Fruit fly (Drosophila melanogaster) whole organism, embryonic: ENCODE results near the gene CG34268.

Experiments
- CG10267 ChIP-seq: fragments of 200-800 bp; sonication (Bioruptor generic); optimal IDR thresholded peaks from 2 replicates; lab custom pipeline; 2018; ENCODE audit warnings: missing biosample characterization, mild to moderate bottlenecking, missing genetic modification characterization, moderate library complexity
- CG12219 ChIP-seq: fragments of 200-800 bp; sonication (Bioruptor generic); optimal IDR thresholded peaks from 3 replicates; lab custom pipeline; 2018; ENCODE audit warnings: missing biosample characterization, mild to moderate bottlenecking, missing genetic modification characterization
- CG30020 ChIP-seq: fragments of 200-800 bp; optimal IDR thresholded peaks from 2 replicates; lab custom pipeline; 2019; ENCODE audit warnings: missing biosample characterization, mild to moderate bottlenecking, missing genetic modification characterization, moderate library complexity
- CG32532 ChIP-seq: fragments of 200-800 bp; sonication (Bioruptor generic); IDR thresholded peaks from 2 replicates; pipeline ENCODE4 v1.3.6; 2022; ENCODE audit warnings: missing biosample characterization, missing genetic modification characterization
- CG5953 ChIP-seq: fragments of 200-800 bp; sonication (Bioruptor generic); IDR thresholded peaks from 2 replicates; pipeline ENCODE4 v1.3.6; 2022; ENCODE audit warnings: missing biosample characterization, missing genetic modification characterization
- Elba2 ChIP-seq: fragments of 200-800 bp; sonication (Bioruptor generic); optimal IDR thresholded peaks from 3 replicates; lab custom pipeline; 2016; ENCODE audit warnings: missing biosample characterization, missing genetic modification characterization
- MTF-1 ChIP-seq: fragments of 200-800 bp; sonication (Bioruptor generic); optimal IDR thresholded peaks from 2 replicates; lab custom pipeline; 2018; ENCODE audit warnings: missing biosample characterization, mild to moderate bottlenecking, missing genetic modification characterization, borderline replicate concordance
- aop ChIP-seq: fragments of 200-800 bp; sonication (Bioruptor generic); IDR thresholded peaks from 2 replicates; pipeline ENCODE4 v1.3.6; 2022; ENCODE audit warnings: missing biosample characterization, missing genetic modification characterization
- gcm2 ChIP-seq: fragments of 200-800 bp; sonication (Bioruptor generic); optimal IDR thresholded peaks from 2 replicates; lab custom pipeline; 2016; ENCODE audit warnings: missing biosample characterization, missing genetic modification characterization
- ham ChIP-seq: fragments of 200-800 bp; sonication (Bioruptor generic); IDR thresholded peaks from 2 replicates; pipeline ENCODE4 v1.3.6; 2022; ENCODE audit warnings: missing biosample characterization, missing genetic modification characterization
- hkb ChIP-seq, 2 experiments: fragments of 200-800 bp in 1 of 2; fragments of >200 bp in 1 of 2; sonication (Bioruptor generic) in 1 of 2; IDR thresholded peaks in 1 of 2; optimal IDR thresholded peaks in 1 of 2; 2 replicates each; pipeline versions ENCODE4 v1.3.6 to Lab custom; 2017 to 2022; ENCODE audit warnings: missing biosample characterization in 1 of 2, missing genetic modification characterization in 1 of 2
- pan ChIP-seq, 4 experiments: fragments of >200 bp in 3 of 4; fragments of 200-800 bp in 1 of 4; sonication (Bioruptor generic) in 1 of 4; optimal IDR thresholded peaks in 3 of 4; IDR thresholded peaks in 1 of 4; 2 replicates each; pipeline versions ENCODE4 v1.3.6 to Lab custom; 2017 to 2022; ENCODE audit warnings: missing biosample characterization in 2 of 4, missing genetic modification characterization in 2 of 4, mixed read lengths in 1 of 4

- no peak for TF ChIP-seq CG32532 (GFP tag; lab: Robert Waterston, UW)
- no peak for TF ChIP-seq hkb (optimal IDR thresholded peaks at IDR 0.05; lab: Kevin White, UChicago)
- TF ChIP-seq hkb (GFP tag; IDR thresholded peaks at IDR 0.05; lab: Robert Waterston, UW), result peak; percentile 51; the same call in 1 of the 2 replicates
- no peak for TF ChIP-seq aop (GFP tag; lab: Robert Waterston, UW)
- no peak for TF ChIP-seq CG30020
- TF ChIP-seq Elba2 (GFP tag; lab: Kevin White, UChicago), result no peak
- TF ChIP-seq CG10267 (tag; lab: Kevin White, UChicago), result no peak
- TF ChIP-seq MTF-1 (GFP tag; lab: Kevin White, UChicago), result no peak
- TF ChIP-seq CG5953 (GFP tag; lab: Robert Waterston, UW), result peak; percentile 65
- no peak for TF ChIP-seq ham (GFP tag; lab: Robert Waterston, UW)
- TF ChIP-seq gcm2 (GFP tag; lab: Kevin White, UChicago), result no peak
- no peak for TF ChIP-seq CG12219 (GFP tag; lab: Kevin White, UChicago)
- TF ChIP-seq pan (optimal IDR thresholded peaks at IDR 0.05; lab: Kevin White, UChicago), result no peak
- peak in 1 of 2 experiments; percentile 19 for TF ChIP-seq pan (GFP tag; optimal IDR thresholded peaks at IDR 0.05 in 1 of 2, IDR thresholded peaks at IDR 0.05 in 1 of 2)
Observed at dm6 chr3L:516948-517599, 16.3 kb downstream of the CG34268 start.
